Worm (Caenorhabditis elegans) whole organism, L2 larva: Measurements from ENCODE around the gene gcy-25.

Experiments
- F13H6.1 ChIP-seq: sonication (generic microtip); optimal IDR thresholded peaks from 2 replicates; lab custom pipeline; 2016; ENCODE audit warnings: missing genetic modification characterization, missing compliant biosample characterization
- ZK546.5 ChIP-seq: sonication (generic microtip); optimal IDR thresholded peaks from 2 replicates; lab custom pipeline; 2017; ENCODE audit warnings: missing biosample characterization, missing genetic modification characterization
- alr-1 ChIP-seq: fragments of 150-350 bp; optimal IDR thresholded peaks from 2 replicates; lab custom pipeline; 2014; ENCODE audit warnings: missing biosample characterization, missing genetic modification characterization
- aly-2 ChIP-seq: fragments of 150-350 bp; optimal IDR thresholded peaks from 2 replicates; lab custom pipeline; 2014; ENCODE audit warnings: missing biosample characterization, missing genetic modification characterization
- blmp-1 ChIP-seq: sonication (generic microtip); optimal IDR thresholded peaks from 2 replicates; lab custom pipeline; 2017; ENCODE audit warnings: missing genetic modification characterization, mild to moderate bottlenecking, missing compliant biosample characterization, antibody characterized with exemption, moderate library complexity; ENCODE audit not compliant: insufficient read depth
- ceh-16 ChIP-seq: fragments of 150-350 bp; optimal IDR thresholded peaks from 2 replicates; lab custom pipeline; 2014; ENCODE audit warnings: missing biosample characterization, missing genetic modification characterization
- ceh-82 ChIP-seq: fragments of 150-350 bp; optimal IDR thresholded peaks from 2 replicates; lab custom pipeline; 2014; ENCODE audit warnings: missing biosample characterization, missing genetic modification characterization
- dmd-4 ChIP-seq: sonication (generic microtip); optimal IDR thresholded peaks from 2 replicates; lab custom pipeline; 2017; ENCODE audit warnings: missing biosample characterization, missing genetic modification characterization
- elt-1 ChIP-seq: fragments of 150-350 bp; optimal IDR thresholded peaks from 2 replicates; lab custom pipeline; 2014; ENCODE audit warnings: missing biosample characterization, missing genetic modification characterization
- elt-3 ChIP-seq: sonication (generic microtip); optimal IDR thresholded peaks from 2 replicates; lab custom pipeline; 2017; ENCODE audit warnings: missing biosample characterization, missing genetic modification characterization
- fos-1 ChIP-seq: fragments of 150-350 bp; optimal IDR thresholded peaks from 2 replicates; lab custom pipeline; 2014; ENCODE audit warnings: missing biosample characterization, missing genetic modification characterization
- lin-11 ChIP-seq: fragments of 150-350 bp; sonication (generic microtip); optimal IDR thresholded peaks from 2 replicates; lab custom pipeline; 2014; ENCODE audit warnings: missing biosample characterization, missing genetic modification characterization, inconsistent platforms, mixed read lengths
- lin-13 ChIP-seq: fragments of 150-350 bp; optimal IDR thresholded peaks from 2 replicates; lab custom pipeline; 2014; ENCODE audit warnings: missing biosample characterization, missing genetic modification reagents, missing genetic modification characterization
- lin-39 ChIP-seq: fragments of 150-350 bp; optimal IDR thresholded peaks from 2 replicates; lab custom pipeline; 2014; ENCODE audit warnings: missing biosample characterization, missing genetic modification reagents, missing genetic modification characterization
- lsy-2 ChIP-seq, 2 experiments: fragments of 150-350 bp in 1 of 2; sonication (generic microtip) in 1 of 2; optimal IDR thresholded peaks; 2 replicates each; lab custom pipeline; 2014 to 2017; ENCODE audit warnings: missing biosample characterization in 2 of 2, missing genetic modification characterization in 2 of 2
- mab-5 ChIP-seq: fragments of 150-350 bp; optimal IDR thresholded peaks from 2 replicates; lab custom pipeline; 2014; ENCODE audit warnings: missing biosample characterization, missing genetic modification characterization
- mbf-1 ChIP-seq: sonication (generic microtip); optimal IDR thresholded peaks from 2 replicates; lab custom pipeline; 2017; ENCODE audit warnings: missing biosample characterization, missing genetic modification characterization
- nhr-10 ChIP-seq: sonication (generic microtip); optimal IDR thresholded peaks from 2 replicates; lab custom pipeline; 2017; ENCODE audit warnings: missing biosample characterization, missing genetic modification characterization
- nhr-12 ChIP-seq: fragments of 150-350 bp; optimal IDR thresholded peaks from 2 replicates; lab custom pipeline; 2014; ENCODE audit warnings: missing biosample characterization, missing genetic modification characterization
- nhr-21 ChIP-seq: fragments of 150-350 bp; optimal IDR thresholded peaks from 2 replicates; lab custom pipeline; 2014; ENCODE audit warnings: missing biosample characterization, missing genetic modification characterization
- nhr-23 ChIP-seq: fragments of 150-350 bp; optimal IDR thresholded peaks from 2 replicates; lab custom pipeline; 2014; ENCODE audit warnings: missing biosample characterization, missing genetic modification reagents, missing genetic modification characterization
- nhr-25 ChIP-seq: fragments of 150-350 bp; sonication (generic microtip); optimal IDR thresholded peaks from 3 replicates; lab custom pipeline; 2014; ENCODE audit warnings: missing biosample characterization, missing genetic modification characterization
- nhr-6 ChIP-seq: fragments of 150-350 bp; optimal IDR thresholded peaks from 2 replicates; lab custom pipeline; 2014; ENCODE audit warnings: missing biosample characterization, missing genetic modification characterization
- nhr-77 ChIP-seq: fragments of 150-350 bp; optimal IDR thresholded peaks from 2 replicates; lab custom pipeline; 2014; ENCODE audit warnings: missing biosample characterization, missing genetic modification characterization
- peb-1 ChIP-seq: fragments of 150-350 bp; optimal IDR thresholded peaks from 2 replicates; lab custom pipeline; 2014; ENCODE audit warnings: missing biosample characterization, missing genetic modification characterization
- sem-4 ChIP-seq: fragments of 150-350 bp; optimal IDR thresholded peaks from 2 replicates; lab custom pipeline; 2014; ENCODE audit warnings: missing biosample characterization, missing genetic modification reagents, missing genetic modification characterization
- snpc-4 ChIP-seq: fragments of 150-350 bp; optimal IDR thresholded peaks from 2 replicates; lab custom pipeline; 2014; ENCODE audit warnings: missing biosample characterization, missing genetic modification characterization
- unc-62 ChIP-seq: fragments of 150-350 bp; optimal IDR thresholded peaks from 2 replicates; lab custom pipeline; 2014; ENCODE audit warnings: missing biosample characterization, missing genetic modification reagents, missing genetic modification characterization
- zag-1 ChIP-seq: fragments of 150-350 bp; optimal IDR thresholded peaks from 2 replicates; lab custom pipeline; 2014; ENCODE audit warnings: missing biosample characterization, missing genetic modification characterization
- ztf-1 ChIP-seq: fragments of 200-800 bp; sonication (Bioruptor generic); conservative IDR thresholded peaks from 2 replicates; pipeline ENCODE4 v1.3.6; 2022; ENCODE audit warnings: missing genetic modification characterization, missing compliant biosample characterization
- ztf-4 ChIP-seq: fragments of 150-350 bp; optimal IDR thresholded peaks from 2 replicates; lab custom pipeline; 2014; ENCODE audit warnings: missing biosample characterization, missing genetic modification characterization

Gene gcy-25

DNA sequence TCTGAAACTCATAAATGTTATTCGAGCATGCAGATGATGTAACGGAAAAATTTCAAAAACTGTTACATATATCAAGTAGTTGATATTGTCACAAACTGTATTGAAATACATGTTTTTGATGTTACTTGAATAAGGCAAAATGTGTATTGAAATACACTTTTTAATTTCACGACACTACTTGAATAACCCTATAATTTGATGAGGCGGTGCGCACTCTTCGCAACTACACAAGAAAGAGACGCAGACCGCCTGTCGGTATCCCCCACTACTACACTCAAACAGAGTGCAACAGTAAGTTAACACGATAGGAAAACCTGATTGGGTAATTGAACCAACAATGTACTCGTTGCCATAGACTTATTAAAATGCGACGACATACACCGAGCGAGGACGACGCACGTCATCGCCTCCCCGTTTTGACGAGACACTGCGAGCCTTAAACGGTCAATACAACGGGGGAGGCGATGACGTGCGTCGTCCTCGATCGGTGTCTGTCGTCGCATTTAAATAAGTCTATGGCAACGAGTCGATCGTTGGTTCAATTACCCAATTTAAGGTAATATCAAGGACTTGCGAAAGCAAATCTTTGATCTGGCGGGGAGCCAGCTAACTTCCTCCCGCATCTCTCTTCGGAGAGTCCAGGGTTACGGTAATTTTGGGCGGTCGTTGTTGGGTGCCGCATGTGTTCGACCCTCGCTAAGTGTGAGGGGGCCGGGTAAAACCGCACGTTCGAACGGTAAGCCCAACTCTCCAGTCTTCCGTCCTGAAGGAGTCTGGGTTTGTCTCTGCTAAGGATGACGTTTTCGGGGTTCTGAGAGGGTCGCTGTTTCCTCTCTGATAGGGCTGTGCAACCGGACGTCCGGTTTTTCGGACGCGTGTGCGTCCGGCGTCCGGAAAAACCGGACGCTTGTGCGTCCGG lies 19.6 kb upstream of the gcy-25 start:
- peak; percentile 77 for TF ChIP-seq snpc-4
- no peak for TF ChIP-seq aly-2 (tag; lab: Kevin White, UChicago)
- no peak for TF ChIP-seq ceh-82
- no peak for TF ChIP-seq nhr-6

ce11 chrIV:15853820-15854426 lies 18.8 kb upstream of the gcy-25 start:
- no peak for TF ChIP-seq lsy-2 (tag; optimal IDR thresholded peaks at IDR 0.05; lab: Kevin White, UChicago)
- TF ChIP-seq nhr-6 = no peak
- TF ChIP-seq lin-11 (tag; lab: Kevin White, UChicago) = no peak
- no peak for TF ChIP-seq nhr-21 (tag; lab: Kevin White, UChicago)
- no peak for TF ChIP-seq fos-1 (tag; lab: Kevin White, UChicago)
- no peak for TF ChIP-seq F13H6.1 (tag; lab: Kevin White, UChicago)
- TF ChIP-seq unc-62 = no peak
- TF ChIP-seq zag-1 (tag; lab: Kevin White, UChicago) = no peak
- no peak for TF ChIP-seq nhr-25 (tag; lab: Kevin White, UChicago)
- no peak for TF ChIP-seq ceh-16 (tag; lab: Kevin White, UChicago)
- no peak for TF ChIP-seq ztf-4
- TF ChIP-seq nhr-77 (tag; lab: Kevin White, UChicago) = no peak
- TF ChIP-seq nhr-12 (tag; lab: Kevin White, UChicago) = no peak
- TF ChIP-seq mab-5 (tag; lab: Kevin White, UChicago) = no peak
- TF ChIP-seq ztf-1 = no peak
- TF ChIP-seq alr-1 (tag; lab: Kevin White, UChicago) = no peak
- no peak for TF ChIP-seq ZK546.5
- TF ChIP-seq blmp-1 = no peak
- TF ChIP-seq, all 48 proteins: peak for 0

DNA sequence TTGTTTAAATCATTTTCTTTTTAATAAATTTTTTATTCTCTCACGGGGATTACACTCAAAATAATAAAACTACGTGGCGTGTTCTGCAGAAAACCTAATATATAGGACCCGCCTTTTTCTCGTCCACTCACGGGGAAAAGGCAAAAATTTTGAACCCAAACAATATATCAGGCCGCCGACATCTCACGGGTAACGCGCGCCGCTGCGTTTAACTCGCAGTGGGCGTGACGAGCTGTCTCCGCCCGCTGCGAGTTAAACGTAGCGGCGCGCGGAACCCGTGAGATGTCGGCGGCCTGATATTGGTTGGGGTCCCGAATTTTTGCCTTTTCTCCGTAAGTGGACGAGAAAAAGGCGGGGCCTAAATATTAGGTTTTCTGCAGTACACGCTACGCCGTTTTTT lies 11.2 kb upstream of the gcy-25 start:
- TF ChIP-seq nhr-10 (tag; lab: Kevin White, UChicago) (no peak), peb-1 (tag; lab: Kevin White, UChicago) (no peak), sem-4 (tag; lab: Kevin White, UChicago) (no peak)

ce11 chrIV:15868288-15868687 lies 4.4 kb upstream of the gcy-25 start:
- no peak for TF ChIP-seq lin-11 (tag; lab: Kevin White, UChicago)
- TF ChIP-seq lsy-2 (tag; optimal IDR thresholded peaks at IDR 0.05; lab: Kevin White, UChicago) = no peak
- TF ChIP-seq dmd-4 (tag; lab: Kevin White, UChicago) = no peak

DNA sequence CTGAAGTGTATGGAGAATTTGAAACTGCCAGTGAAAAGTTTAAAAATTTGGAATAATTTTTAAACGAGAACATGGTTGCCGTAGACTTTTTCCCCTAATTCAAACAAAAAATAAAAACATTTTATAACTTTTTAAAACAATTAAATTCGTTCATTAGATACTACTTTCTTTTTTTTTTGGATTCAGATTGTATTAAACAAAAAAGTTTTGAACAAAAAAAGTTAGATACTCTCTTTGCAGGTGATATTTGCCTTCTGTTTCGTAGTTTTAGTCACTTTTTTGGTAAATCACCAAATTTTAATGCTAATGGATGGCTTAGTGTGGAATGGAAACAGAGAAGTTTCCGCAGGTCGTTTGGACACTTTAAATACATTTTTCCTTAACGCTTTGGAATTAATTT lies 2.4 kb upstream of the gcy-25 start, which contains the start of gene Y105C5B.1:
Gene Y105C5B.1, plus strand, starts transcription at position 301 of the 400 bp plus-strand sequence.
- TF ChIP-seq dmd-4 (tag; lab: Kevin White, UChicago) (no peak), nhr-12 (tag; lab: Kevin White, UChicago) (no peak), mbf-1 (tag; lab: Kevin White, UChicago) (no peak), fos-1 (tag; lab: Kevin White, UChicago) (no peak), nhr-77 (tag; lab: Kevin White, UChicago) (no peak), lin-39 (tag; lab: Kevin White, UChicago) (no peak), elt-1 (tag; lab: Kevin White, UChicago) (no peak), nhr-10 (tag; lab: Kevin White, UChicago) (no peak), nhr-25 (tag; lab: Kevin White, UChicago) (no peak), nhr-6 (no peak), lin-13 (no peak), nhr-23 (no peak), unc-62 (no peak), F13H6.1 (tag; lab: Kevin White, UChicago) (no peak), elt-3 (tag; lab: Kevin White, UChicago) (no peak), snpc-4 (no peak), alr-1 (tag; lab: Kevin White, UChicago) (no peak)
- TF ChIP-seq, all 48 proteins: peak for 0
